Fruit fly (Drosophila melanogaster) whole organism, embryonic: ENCODE data around the gene SMSr.

Experiments used
- Awh ChIP-seq: fragments of 200-800 bp; sonication (Bioruptor generic); IDR thresholded peaks from 2 replicates; pipeline ENCODE4, ENCODE4 v1.3.6; 2022; ENCODE audit warnings: missing biosample characterization, missing genetic modification characterization
- CG12391 ChIP-seq: fragments of 200-800 bp; sonication (Bioruptor generic); optimal IDR thresholded peaks from 3 replicates; lab custom pipeline; 2018; ENCODE audit warnings: missing biosample characterization, mild to moderate bottlenecking, missing genetic modification characterization, moderate library complexity
- CG12659 ChIP-seq: fragments of 200-800 bp; sonication (Bioruptor generic); optimal IDR thresholded peaks from 3 replicates; lab custom pipeline; 2017; ENCODE audit warnings: mild to moderate bottlenecking, missing biosample characterization, missing genetic modification reagents, missing genetic modification characterization
- CG13775 ChIP-seq: fragments of 200-800 bp; sonication (Bioruptor generic); optimal IDR thresholded peaks from 3 replicates; lab custom pipeline; 2017; ENCODE audit warnings: missing biosample characterization, mild to moderate bottlenecking, missing genetic modification characterization
- CG14710 ChIP-seq: fragments of 200-800 bp; sonication (Bioruptor generic); optimal IDR thresholded peaks from 3 replicates; lab custom pipeline; 2019; ENCODE audit warnings: missing biosample characterization, mild to moderate bottlenecking, missing genetic modification characterization, moderate library complexity
- CG15269 ChIP-seq: fragments of 200-800 bp; sonication (Bioruptor generic); optimal IDR thresholded peaks from 2 replicates; lab custom pipeline; 2018; ENCODE audit warnings: missing biosample characterization, mild to moderate bottlenecking, missing genetic modification characterization, moderate library complexity
- CG17328 ChIP-seq: fragments of 200-800 bp; sonication (Bioruptor generic); IDR thresholded peaks from 2 replicates; pipeline ENCODE4 v1.3.6; 2022; ENCODE audit warnings: missing biosample characterization, missing genetic modification characterization
- CG17385 ChIP-seq: fragments of 200-800 bp; sonication (Bioruptor generic); optimal IDR thresholded peaks from 3 replicates; lab custom pipeline; 2018; ENCODE audit warnings: missing biosample characterization, mild to moderate bottlenecking, missing genetic modification characterization
- CG2116 ChIP-seq: fragments of 200-800 bp; sonication (Bioruptor generic); optimal IDR thresholded peaks from 3 replicates; lab custom pipeline; 2018; ENCODE audit warnings: missing biosample characterization, mild to moderate bottlenecking, missing genetic modification characterization
- CG2120 ChIP-seq: fragments of 200-800 bp; sonication (Bioruptor generic); optimal IDR thresholded peaks from 3 replicates; lab custom pipeline; 2016; ENCODE audit warnings: missing biosample characterization, missing genetic modification characterization
- CG2678 ChIP-seq: fragments of 200-800 bp; sonication (Bioruptor generic); optimal IDR thresholded peaks from 3 replicates; lab custom pipeline; 2019; ENCODE audit warnings: missing biosample characterization, mild to moderate bottlenecking, missing genetic modification characterization, moderate library complexity
- CG8290 ChIP-seq, 3 experiments: fragments of 200-800 bp; sonication (Bioruptor generic); optimal IDR thresholded peaks; 2 replicates each; lab custom pipeline; 2016 to 2019; ENCODE audit warnings: missing biosample characterization in 3 of 3, missing genetic modification characterization in 3 of 3, mild to moderate bottlenecking in 2 of 3, moderate library complexity in 1 of 3
- CG8924 ChIP-seq: fragments of 200-800 bp; optimal IDR thresholded peaks from 3 replicates; lab custom pipeline; 2019; ENCODE audit warnings: missing biosample characterization, mild to moderate bottlenecking, missing genetic modification characterization, moderate library complexity
- CG9609 ChIP-seq: fragments of 200-800 bp; sonication (Bioruptor generic); optimal IDR thresholded peaks from 3 replicates; lab custom pipeline; 2016; ENCODE audit warnings: missing biosample characterization, missing genetic modification characterization
- CG9932 ChIP-seq: fragments of 200-800 bp; sonication (Bioruptor generic); IDR thresholded peaks from 2 replicates; pipeline ENCODE4 v1.3.6; 2022; ENCODE audit warnings: missing biosample characterization, missing genetic modification characterization
- CoRest ChIP-seq: fragments of 200-800 bp; sonication (Bioruptor generic); optimal IDR thresholded peaks from 3 replicates; lab custom pipeline; 2018; ENCODE audit warnings: missing biosample characterization, mild to moderate bottlenecking, missing genetic modification characterization, moderate library complexity
- Dp ChIP-seq: fragments of 200-800 bp; sonication (Bioruptor generic); optimal IDR thresholded peaks from 2 replicates; lab custom pipeline; 2018; ENCODE audit warnings: missing biosample characterization, mild to moderate bottlenecking, missing genetic modification characterization, moderate library complexity
- E2f1 ChIP-seq: fragments of 200-800 bp; sonication (Bioruptor generic); IDR thresholded peaks from 2 replicates; pipeline ENCODE4 v1.3.6; 2022; ENCODE audit warnings: missing biosample characterization, missing genetic modification characterization
- E2f2 ChIP-seq: fragments of 200-800 bp; sonication (Bioruptor generic); IDR thresholded peaks from 2 replicates; pipeline ENCODE4 v1.3.6; 2022; ENCODE audit warnings: missing biosample characterization, missing genetic modification characterization
- Fer2 ChIP-seq: fragments of 200-800 bp; sonication (Bioruptor generic); optimal IDR thresholded peaks from 2 replicates; lab custom pipeline; 2018; ENCODE audit warnings: missing biosample characterization, mild to moderate bottlenecking, missing genetic modification characterization, moderate library complexity
- Gug ChIP-seq: fragments of 200-800 bp; sonication (Bioruptor generic); IDR thresholded peaks from 4 replicates; pipeline ENCODE4 v1.3.6; 2022; ENCODE audit warnings: missing biosample characterization, missing genetic modification characterization
- Hey ChIP-seq: fragments of 200-800 bp; sonication (Bioruptor generic); optimal IDR thresholded peaks from 3 replicates; lab custom pipeline; 2018; ENCODE audit warnings: missing biosample characterization, mild to moderate bottlenecking, missing genetic modification characterization
- HmgD ChIP-seq: fragments of 200-800 bp; sonication (Bioruptor generic); optimal IDR thresholded peaks from 3 replicates; lab custom pipeline; 2016; ENCODE audit warnings: missing biosample characterization, missing genetic modification characterization
- MBD-R2 ChIP-seq: fragments of 200-800 bp; sonication (Bioruptor generic); IDR thresholded peaks from 2 replicates; pipeline ENCODE4 v1.3.6; 2022; ENCODE audit warnings: missing biosample characterization, missing genetic modification characterization
- MESR4 ChIP-seq: fragments of 200-800 bp; sonication (Bioruptor generic); optimal IDR thresholded peaks from 2 replicates; lab custom pipeline; 2018; ENCODE audit warnings: missing biosample characterization, mild to moderate bottlenecking, missing genetic modification characterization, moderate library complexity
- Med ChIP-seq: fragments of 200-800 bp; sonication (Bioruptor generic); peaks from one replicate; lab custom pipeline; 2016; ENCODE audit warnings: missing biosample characterization, missing genetic modification characterization, mild to moderate bottlenecking, inconsistent platforms, moderate library complexity
- Myb ChIP-seq: fragments of 200-800 bp; sonication (Bioruptor generic); optimal IDR thresholded peaks from 2 replicates; lab custom pipeline; 2016; ENCODE audit warnings: missing biosample characterization, missing genetic modification characterization
- NFAT ChIP-seq: fragments of 200-800 bp; sonication (Bioruptor generic); IDR thresholded peaks from 2 replicates; pipeline ENCODE4 v1.3.6; 2022; ENCODE audit warnings: missing biosample characterization, missing genetic modification characterization
- Oaz ChIP-seq: fragments of 200-800 bp; sonication (Bioruptor generic); IDR thresholded peaks from 2 replicates; pipeline ENCODE4 v1.3.6; 2022; ENCODE audit warnings: missing biosample characterization, missing genetic modification characterization
- Rfx ChIP-seq: fragments of 200-800 bp; sonication (Bioruptor generic); IDR thresholded peaks from 2 replicates; pipeline ENCODE4 v1.3.6; 2022; ENCODE audit warnings: missing biosample characterization, missing genetic modification characterization
- Scr ChIP-seq: fragments of 200-800 bp; sonication (Bioruptor generic); IDR thresholded peaks from 2 replicates; pipeline ENCODE4 v1.3.6; 2022; ENCODE audit warnings: missing biosample characterization, missing genetic modification characterization; ENCODE audit not compliant: partially characterized antibody
- Ssrp ChIP-seq: fragments of 200-800 bp; sonication (Bioruptor generic); optimal IDR thresholded peaks from 2 replicates; lab custom pipeline; 2018; ENCODE audit warnings: missing biosample characterization, mild to moderate bottlenecking, missing genetic modification characterization, moderate library complexity
- ap ChIP-seq: fragments of 200-800 bp; sonication (Bioruptor generic); IDR thresholded peaks from 2 replicates; pipeline ENCODE4 v1.3.6; 2022; ENCODE audit warnings: missing biosample characterization, missing genetic modification characterization
- bbx ChIP-seq: fragments of 200-800 bp; sonication (Bioruptor generic); IDR thresholded peaks from 2 replicates; pipeline ENCODE4 v1.3.6; 2022; ENCODE audit warnings: missing biosample characterization, missing genetic modification characterization; ENCODE audit not compliant: partially characterized antibody
- btn ChIP-seq: fragments of 200-800 bp; sonication (Bioruptor generic); optimal IDR thresholded peaks from 2 replicates; lab custom pipeline; 2016; ENCODE audit warnings: missing biosample characterization, missing genetic modification characterization
- dpn ChIP-seq, 2 experiments: fragments of 200-800 bp; sonication (Bioruptor generic); optimal IDR thresholded peaks; 3 replicates each; lab custom pipeline; 2016; ENCODE audit warnings: missing biosample characterization in 2 of 2, missing genetic modification characterization in 2 of 2
- her ChIP-seq: fragments of 200-800 bp; sonication (Bioruptor generic); optimal IDR thresholded peaks from 2 replicates; lab custom pipeline; 2016; ENCODE audit warnings: missing biosample characterization, missing genetic modification characterization
- insv ChIP-seq, 2 experiments: fragments of 200-800 bp; sonication (Bioruptor generic); optimal IDR thresholded peaks; 3 replicates each; lab custom pipeline; 2016 to 2018; ENCODE audit warnings: missing biosample characterization in 2 of 2, missing genetic modification characterization in 2 of 2
- lola ChIP-seq, 3 experiments: fragments of >200 bp in 2 of 3; fragments of 200-800 bp in 1 of 3; sonication (Bioruptor generic) in 1 of 3; optimal IDR thresholded peaks; 2 replicates each; lab custom pipeline; 2017 to 2019; ENCODE audit warnings: missing biosample characterization in 3 of 3, missing genetic modification characterization in 3 of 3, mild to moderate bottlenecking in 1 of 3, moderate library complexity in 1 of 3
- pnt ChIP-seq: fragments of 200-800 bp; sonication (Bioruptor generic); optimal IDR thresholded peaks from 3 replicates; lab custom pipeline; 2016; ENCODE audit warnings: missing biosample characterization, missing genetic modification characterization
- sd ChIP-seq: fragments of 200-800 bp; sonication (Bioruptor generic); optimal IDR thresholded peaks from 3 replicates; lab custom pipeline; 2018; ENCODE audit warnings: missing biosample characterization, mild to moderate bottlenecking, missing genetic modification characterization, moderate library complexity
- seq ChIP-seq: fragments of 200-800 bp; sonication (Bioruptor generic); IDR thresholded peaks from 2 replicates; pipeline ENCODE4 v1.3.6; 2022; ENCODE audit warnings: missing biosample characterization, missing genetic modification characterization
- sob ChIP-seq: fragments of 200-800 bp; sonication (Bioruptor generic); IDR thresholded peaks from 2 replicates; pipeline ENCODE4 v1.3.6; 2022; ENCODE audit warnings: missing biosample characterization, missing genetic modification characterization
- stwl ChIP-seq: fragments of 200-800 bp; sonication (Bioruptor generic); optimal IDR thresholded peaks from 3 replicates; lab custom pipeline; 2018; ENCODE audit warnings: missing biosample characterization, mild to moderate bottlenecking, missing genetic modification characterization, moderate library complexity
- toy ChIP-seq: fragments of 200-800 bp; sonication (Bioruptor generic); IDR thresholded peaks from 2 replicates; pipeline ENCODE4 v1.3.6; 2022; ENCODE audit warnings: missing biosample characterization, missing genetic modification characterization
- trem ChIP-seq: fragments of 200-800 bp; optimal IDR thresholded peaks from 3 replicates; lab custom pipeline; 2019; ENCODE audit warnings: missing biosample characterization, mild to moderate bottlenecking, missing genetic modification characterization, moderate library complexity
- unc-4 ChIP-seq: fragments of 200-800 bp; sonication (Bioruptor generic); IDR thresholded peaks from 2 replicates; pipeline ENCODE4 v1.3.6; 2022; ENCODE audit warnings: missing biosample characterization, missing genetic modification characterization; ENCODE audit not compliant: partially characterized antibody
- zfh1 ChIP-seq: fragments of 200-800 bp; sonication (Bioruptor generic); IDR thresholded peaks from 3 replicates; pipeline ENCODE4 v1.3.6; 2022; ENCODE audit warnings: missing biosample characterization, missing genetic modification characterization

Gene SMSr

DNA sequence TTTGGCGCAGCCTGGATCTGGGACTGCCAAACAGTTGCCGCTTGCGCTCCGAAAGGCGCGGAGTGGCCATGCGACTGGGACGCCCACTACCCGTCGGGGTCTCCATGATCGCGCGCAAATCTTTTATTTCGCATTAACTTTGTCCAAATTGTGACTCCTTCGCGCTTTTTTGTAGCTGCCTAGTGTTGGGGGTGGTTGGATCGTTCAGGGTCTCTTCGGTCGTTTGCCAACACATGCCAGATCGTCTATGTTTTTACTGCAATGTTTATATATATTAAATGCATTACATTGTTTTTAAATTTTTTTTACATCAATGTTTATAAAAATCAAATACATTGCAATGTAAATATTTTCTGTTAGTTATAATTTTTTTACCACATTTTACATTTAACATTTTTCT is 42.5 kb downstream of the SMSr start (continued):
- TF ChIP-seq stwl (tag; lab: Kevin White, UChicago) = peak; percentile 36
- 0 out of 2 replicates have a peak, but pooled peaks have one; percentile 13 for TF ChIP-seq Scr (GFP tag; lab: Robert Waterston, UW)
- TF ChIP-seq Awh (GFP tag; lab: Robert Waterston, UW) = no peak
- peak; percentile 46; the same call in 1 of the 2 replicates for TF ChIP-seq E2f2
- TF ChIP-seq Med = peak; percentile 84
- TF ChIP-seq sob (GFP tag; lab: Robert Waterston, UW) = peak; percentile 12; the same call in 1 of the 2 replicates
- TF ChIP-seq zfh1 (GFP tag; lab: Robert Waterston, UW) = 0 out of 3 replicates have a peak, but pooled peaks have one; percentile 39
- TF ChIP-seq MBD-R2 (GFP tag; lab: Robert Waterston, UW) = peak; percentile 63
- TF ChIP-seq E2f1 (GFP tag; lab: Robert Waterston, UW) = peak; percentile 38; the same call in 1 of the 2 replicates
- peak; percentile 38 for TF ChIP-seq CG2120 (GFP tag; lab: Kevin White, UChicago)
- peak; percentile 27; the same call in 1 of the 2 replicates for TF ChIP-seq bbx (GFP tag; lab: Robert Waterston, UW)
- peak; percentile 43; the same call in 1 of the 2 replicates for TF ChIP-seq Rfx (GFP tag; lab: Robert Waterston, UW)
- peak; percentile 36; the same call in 1 of the 2 replicates for TF ChIP-seq NFAT (GFP tag; lab: Robert Waterston, UW)
- no peak for TF ChIP-seq ap (GFP tag; lab: Robert Waterston, UW)
- TF ChIP-seq CG9932 (GFP tag; lab: Robert Waterston, UW) = peak; percentile 40; the same call in 1 of the 2 replicates

dm6 chr3L:7334990-7335389 is 46.3 kb downstream of the SMSr start, which contains the start of the genes wrm1 and wrm2:
wrm1 (minus strand) TSS chr3L:7335226.
wrm2 (minus strand) TSS chr3L:7335226.
- TF ChIP-seq CG8924 = peak; percentile 66
- TF ChIP-seq Oaz (GFP tag; lab: Robert Waterston, UW) = no peak
- TF ChIP-seq E2f2 = peak; percentile 48; the same call in 1 of the 2 replicates
- TF ChIP-seq CG12391 (tag; lab: Kevin White, UChicago) = peak; percentile 29
- TF ChIP-seq CG17385 (GFP tag; lab: Kevin White, UChicago) = no peak
- TF ChIP-seq Myb = peak; percentile 28
- peak; percentile 52 for TF ChIP-seq CG14710
- TF ChIP-seq toy (GFP tag; lab: Robert Waterston, UW) = no peak
- TF ChIP-seq MESR4 (GFP tag; lab: Kevin White, UChicago) = peak; percentile 98
- TF ChIP-seq CG2678 = no peak
- TF ChIP-seq CoRest (tag; lab: Kevin White, UChicago) = peak; percentile 15
- peak; percentile 34 for TF ChIP-seq Dp
- no peak for TF ChIP-seq CG9609
- TF ChIP-seq dpn (GFP tag; optimal IDR thresholded peaks at IDR 0.05; lab: Kevin White, UChicago) = no peak
- no peak for TF ChIP-seq sd (tag; lab: Kevin White, UChicago)
- TF ChIP-seq trem (tag; lab: Kevin White, UChicago) = peak; percentile 55
- TF ChIP-seq CG17328 (GFP tag; lab: Robert Waterston, UW) = no peak
- peak; percentile 38 for TF ChIP-seq CG8290 (GFP tag; optimal IDR thresholded peaks at IDR 0.05; lab: Kevin White, UChicago)
- peak in 1 of 2 experiments; percentile 95 for TF ChIP-seq CG8290 (tag; optimal IDR thresholded peaks at IDR 0.05; lab: Kevin White, UChicago)
- no peak for TF ChIP-seq CG13775 (GFP tag; lab: Kevin White, UChicago)
- no peak for TF ChIP-seq Hey (tag; lab: Kevin White, UChicago)
- peak in 1 of 2 experiments; percentile 60 for TF ChIP-seq insv (GFP tag; optimal IDR thresholded peaks at IDR 0.05; lab: Kevin White, UChicago)
- TF ChIP-seq CG2116 (GFP tag; lab: Kevin White, UChicago) = peak; percentile 99
- TF ChIP-seq CG12659 = peak; percentile 4
- TF ChIP-seq pnt (GFP tag; lab: Kevin White, UChicago) = no peak
- no peak for TF ChIP-seq seq (GFP tag; lab: Robert Waterston, UW)
- peak; percentile 62 for TF ChIP-seq unc-4 (GFP tag; lab: Robert Waterston, UW)
- no peak for TF ChIP-seq lola (GFP tag; optimal IDR thresholded peaks at IDR 0.05; lab: Kevin White, UChicago)
- TF ChIP-seq HmgD = no peak
- no peak for TF ChIP-seq Ssrp (tag; lab: Kevin White, UChicago)
- no peak for TF ChIP-seq CG15269 (tag; lab: Kevin White, UChicago)
- TF ChIP-seq Gug (GFP tag; lab: Robert Waterston, UW) = no peak
- no peak for TF ChIP-seq Fer2 (tag; lab: Kevin White, UChicago)
- TF ChIP-seq btn = no peak
- no peak for TF ChIP-seq her
